Fruit fly (Drosophila melanogaster): ENCODE results near the gene CG15561.

The CG15561 gene

DNA sequence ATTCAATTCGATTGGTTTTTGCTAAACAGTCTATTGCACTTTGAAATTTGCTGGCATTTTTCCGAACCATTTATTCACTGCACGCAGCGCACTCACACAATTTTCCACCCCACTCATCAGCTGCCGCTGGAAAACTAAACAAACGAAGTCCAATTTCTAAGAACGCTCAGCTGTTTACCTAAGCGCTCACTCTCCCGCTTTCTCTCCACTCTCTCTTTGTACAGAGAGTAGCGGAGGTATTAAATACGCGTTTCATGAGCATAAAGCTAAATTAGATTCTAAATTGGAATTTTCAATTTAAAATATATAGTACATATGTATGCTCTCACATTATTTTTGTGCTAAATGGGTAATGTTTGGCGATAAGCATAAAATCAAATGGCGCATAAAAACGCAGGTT lies 46.8 kb downstream of the CG15561 start, which contains the start of gene stops (continued):
- peak; percentile 67 for TF ChIP-seq fd64A (GFP tag; optimal IDR thresholded peaks at IDR 0.05)
- no peak for TF ChIP-seq gro (GFP tag; optimal IDR thresholded peaks at IDR 0.05)
- TF ChIP-seq HLHmδ (GFP tag; optimal IDR thresholded peaks at IDR 0.05): peak; percentile 43
- no peak; the same call in 1 of the 2 replicates for TF ChIP-seq CG10366 (GFP tag; IDR thresholded peaks at IDR 0.05)
- TF ChIP-seq Bteb2 (GFP tag; optimal IDR thresholded peaks at IDR 0.05): no peak
- peak; percentile 4 for TF ChIP-seq tin (GFP tag; optimal IDR thresholded peaks at IDR 0.05)
- no peak for TF ChIP-seq CG11085 (GFP tag; IDR thresholded peaks at IDR 0.05)
- peak; percentile 62 for TF ChIP-seq pfk (GFP tag; optimal IDR thresholded peaks at IDR 0.05)
- TF ChIP-seq CG17361 (GFP tag; IDR thresholded peaks at IDR 0.05): no peak
- peak; percentile 10 for TF ChIP-seq NfI (GFP tag; optimal IDR thresholded peaks at IDR 0.05)
- no peak for TF ChIP-seq E2f2 (GFP tag; IDR thresholded peaks at IDR 0.05)
- TF ChIP-seq Ets65A (GFP tag): peak; percentile 27
- TF ChIP-seq p53 (GFP tag; optimal IDR thresholded peaks at IDR 0.05): peak; percentile 15
- no peak for TF ChIP-seq C15 (GFP tag; IDR thresholded peaks at IDR 0.05)
- no peak for TF ChIP-seq ems (GFP tag; optimal IDR thresholded peaks at IDR 0.05)
- no peak for TF ChIP-seq al (GFP tag; IDR thresholded peaks at IDR 0.05)
- no peak for TF ChIP-seq slp2 (GFP tag; optimal IDR thresholded peaks at IDR 0.05)
- no peak for TF ChIP-seq CG10543 (GFP tag; optimal IDR thresholded peaks at IDR 0.05)
- no peak for TF ChIP-seq CG4404 (GFP tag; IDR thresholded peaks at IDR 0.05)
- 0 out of 3 replicates have a peak, but pooled peaks have one; percentile 17 for TF ChIP-seq CG34422 (GFP tag; IDR thresholded peaks at IDR 0.05)
- TF ChIP-seq Dll (GFP tag; IDR thresholded peaks at IDR 0.05; ENCODE audit: partially characterized antibody): 0 out of 4 replicates have a peak, but pooled peaks have one; percentile 25
- TF ChIP-seq CG17612 (GFP tag; IDR thresholded peaks at IDR 0.05): no peak

DNA sequence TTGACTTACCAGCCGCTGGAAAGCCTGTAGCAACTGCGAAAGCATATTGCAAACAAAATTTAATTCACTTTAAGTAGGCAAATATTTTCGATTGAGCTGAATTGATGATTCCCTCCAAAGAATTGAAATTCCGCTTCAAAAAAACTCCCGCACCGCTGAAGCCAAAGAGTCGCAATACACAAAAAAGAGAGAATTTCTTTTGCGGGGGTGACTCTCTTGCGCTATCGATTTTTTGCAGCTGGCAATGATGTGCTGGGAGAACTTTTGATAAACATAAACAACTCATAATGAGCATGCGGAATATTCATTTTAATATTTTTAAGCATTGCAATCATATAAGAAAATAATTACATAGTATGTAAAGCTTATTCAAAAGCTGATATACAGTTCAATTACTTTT lies 47.3 kb downstream of the CG15561 start:
- TF ChIP-seq onecut (GFP tag; IDR thresholded peaks at IDR 0.05): peak; percentile 91
- TF ChIP-seq trem (tag; optimal IDR thresholded peaks at IDR 0.05): no peak
- no peak for TF ChIP-seq CG9797 (GFP tag; optimal IDR thresholded peaks at IDR 0.05)
- TF ChIP-seq CG6683 (GFP tag; optimal IDR thresholded peaks at IDR 0.05): no peak
- peak; percentile 63 for TF ChIP-seq CG3163 (GFP tag; optimal IDR thresholded peaks at IDR 0.05)
- TF ChIP-seq CrebB (tag; optimal IDR thresholded peaks at IDR 0.05): no peak
- peak in 1 of 2 experiments; percentile 52 for TF ChIP-seq Trl (optimal IDR thresholded peaks at IDR 0.05)
- TF ChIP-seq Trl (GFP tag; optimal IDR thresholded peaks at IDR 0.05): no peak
- peak; percentile 55; the same call in 1 of the 2 replicates for TF ChIP-seq CG9215 (GFP tag; IDR thresholded peaks at IDR 0.05)
- TF ChIP-seq CG34422 (GFP tag; IDR thresholded peaks at IDR 0.05): 0 out of 3 replicates have a peak, but pooled peaks have one; percentile 3
